Worm (Caenorhabditis elegans): ENCODE results near the gene grd-16.

grd-16 gene

ce11 chrIV:2476386-2476785 lies at the start of gene grd-16:
TSS of gene grd-16 (plus strand) at chrIV:2476686.
- no peak for TF ChIP-seq unc-62 (GFP tag; optimal IDR thresholded peaks at IDR 0.05)

DNA sequence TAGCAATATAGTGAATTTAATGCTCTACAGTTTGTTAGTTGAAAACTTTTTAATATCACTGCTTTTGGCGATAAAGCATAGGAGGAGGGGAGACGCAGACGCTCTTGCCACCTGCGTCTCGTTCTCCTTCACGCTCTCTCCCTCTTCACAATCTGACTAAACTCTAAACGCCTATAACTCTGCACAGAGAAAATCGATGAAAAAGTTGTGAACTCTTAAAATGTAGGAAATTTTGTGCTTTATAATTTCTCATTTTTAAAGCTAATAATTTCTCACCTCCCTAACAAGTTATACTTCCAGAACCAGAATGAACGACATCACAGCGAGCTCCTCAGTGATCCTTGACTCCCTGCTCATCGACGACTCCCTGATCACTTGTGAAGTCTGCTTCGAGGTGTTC lies 43.8 kb upstream of the grd-16 start, which contains the start of gene C45G7.4:
Gene C45G7.4, plus strand, starts transcription at position 301 of the 400 bp plus-strand sequence.
- no peak for TF ChIP-seq unc-62 (GFP tag; optimal IDR thresholded peaks at IDR 0.05)

ce11 chrIV:2434366-2434765 lies 42.1 kb upstream of the grd-16 start:
- no peak for TF ChIP-seq unc-62 (GFP tag; optimal IDR thresholded peaks at IDR 0.05)

DNA sequence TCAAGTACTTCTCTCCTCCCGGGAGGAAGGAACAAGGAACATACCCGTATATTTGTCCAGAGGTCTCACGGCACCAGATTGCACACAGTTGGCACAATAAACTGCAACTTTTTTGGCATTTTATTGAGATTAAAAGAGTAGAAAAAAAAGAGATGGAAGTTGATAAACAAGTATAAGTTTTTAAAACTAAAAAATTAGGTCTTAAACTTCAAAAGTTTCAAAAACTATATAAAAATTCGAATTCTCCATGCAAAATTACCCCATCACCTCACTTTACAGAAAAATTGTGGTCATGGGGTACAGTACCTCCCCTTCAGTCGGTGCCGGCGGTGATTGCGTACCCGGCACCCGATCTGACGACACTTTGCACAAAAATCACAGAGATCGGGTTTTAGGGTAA lies 25.3 kb upstream of the grd-16 start, which contains the start of gene C45G7.13:
Gene C45G7.13, minus strand, starts transcription at position 101 of the 400 bp plus-strand sequence.
- TF ChIP-seq unc-62 (GFP tag; optimal IDR thresholded peaks at IDR 0.05) = no peak

ce11 chrIV:2451655-2452054 lies 24.8 kb upstream of the grd-16 start:
- TF ChIP-seq unc-62 (GFP tag; optimal IDR thresholded peaks at IDR 0.05) = no peak

- no peak for TF ChIP-seq unc-62 (GFP tag; optimal IDR thresholded peaks at IDR 0.05)
Observed at ce11 chrIV:2455128-2455527, 21.4 kb upstream of the grd-16 start.

- no peak for TF ChIP-seq unc-62 (GFP tag; optimal IDR thresholded peaks at IDR 0.05)
Observed at ce11 chrIV:2461396-2461795, 15.1 kb upstream of the grd-16 start.

DNA sequence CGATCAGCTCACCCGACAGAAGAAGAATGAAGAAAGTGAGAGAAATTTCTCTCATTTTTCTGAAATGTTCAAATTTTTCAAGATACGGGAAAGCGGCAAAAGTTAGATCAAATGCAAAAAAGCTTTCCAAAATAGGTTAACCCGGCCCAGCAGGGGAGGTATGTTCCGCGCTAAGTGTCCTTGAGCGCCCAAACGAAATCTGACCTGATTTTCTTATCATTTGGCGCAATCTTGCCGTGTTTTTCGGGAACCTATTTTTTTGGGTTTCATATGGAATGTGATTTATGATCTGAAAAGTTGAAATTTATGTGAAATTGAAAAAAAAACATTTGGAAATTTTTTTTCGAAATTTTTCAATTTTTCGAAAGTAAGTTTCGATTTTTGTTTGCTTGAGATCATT lies 13.2 kb upstream of the grd-16 start, which contains the start of gene cdh-10:
Gene cdh-10, minus strand, starts transcription at position 59 of the 400 bp plus-strand sequence.
- no peak for TF ChIP-seq unc-62 (GFP tag; optimal IDR thresholded peaks at IDR 0.05)

ce11 chrIV:2464156-2464555 lies 12.3 kb upstream of the grd-16 start, which contains the start of gene ilys-3:
TSS of gene ilys-3 (plus strand) at chrIV:2464456.
- TF ChIP-seq unc-62 (GFP tag; optimal IDR thresholded peaks at IDR 0.05) = no peak

DNA sequence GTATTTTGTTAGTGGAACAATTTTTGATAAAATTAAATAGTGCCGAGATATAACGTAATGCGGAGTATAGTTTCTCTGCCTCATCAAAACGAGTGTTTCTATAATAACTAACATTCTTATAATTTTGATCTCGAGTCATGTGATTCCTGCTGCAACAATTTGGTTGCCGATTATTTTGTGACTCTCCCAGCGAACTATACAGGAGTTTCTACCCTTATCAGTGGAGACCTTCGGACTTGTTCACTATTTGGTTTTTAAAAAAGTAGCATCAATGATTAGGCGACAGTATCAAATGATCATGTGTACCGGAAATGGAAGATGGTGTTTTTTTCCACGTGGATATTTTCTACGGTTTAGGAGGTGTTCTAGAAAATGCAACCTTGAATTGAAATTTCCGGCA lies 10.2 kb upstream of the grd-16 start:
- no peak for TF ChIP-seq unc-62 (GFP tag; optimal IDR thresholded peaks at IDR 0.05)

- no peak for TF ChIP-seq unc-62 (GFP tag; optimal IDR thresholded peaks at IDR 0.05)
Observed at ce11 chrIV:2467378-2467777, 9.1 kb upstream of the grd-16 start, which contains the start of gene ilys-2. TSS of gene ilys-2 (plus strand) at chrIV:2467678.

DNA sequence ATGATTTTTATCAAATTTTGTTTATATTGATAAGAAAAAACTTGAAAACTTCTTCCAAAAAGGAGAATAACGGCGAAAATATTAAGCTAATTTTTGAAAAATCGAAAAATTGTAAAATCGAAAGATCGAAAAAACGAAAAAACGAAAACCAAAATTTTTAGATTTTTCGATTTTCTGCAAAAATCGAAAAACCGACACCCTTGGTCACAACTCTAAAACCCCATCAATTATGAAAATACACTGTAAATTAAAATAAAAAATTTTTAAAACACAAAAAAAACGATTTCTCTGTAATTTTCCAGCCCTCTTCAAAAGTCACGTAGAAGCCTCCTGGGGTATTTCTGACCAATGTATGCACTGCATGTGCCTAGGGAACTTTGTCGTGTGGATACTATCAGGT lies 6.4 kb upstream of the grd-16 start, which contains the start of gene ilys-1:
Gene ilys-1, plus strand, starts transcription at position 301 of the 400 bp plus-strand sequence.
- TF ChIP-seq unc-62 (GFP tag; optimal IDR thresholded peaks at IDR 0.05) = no peak

DNA sequence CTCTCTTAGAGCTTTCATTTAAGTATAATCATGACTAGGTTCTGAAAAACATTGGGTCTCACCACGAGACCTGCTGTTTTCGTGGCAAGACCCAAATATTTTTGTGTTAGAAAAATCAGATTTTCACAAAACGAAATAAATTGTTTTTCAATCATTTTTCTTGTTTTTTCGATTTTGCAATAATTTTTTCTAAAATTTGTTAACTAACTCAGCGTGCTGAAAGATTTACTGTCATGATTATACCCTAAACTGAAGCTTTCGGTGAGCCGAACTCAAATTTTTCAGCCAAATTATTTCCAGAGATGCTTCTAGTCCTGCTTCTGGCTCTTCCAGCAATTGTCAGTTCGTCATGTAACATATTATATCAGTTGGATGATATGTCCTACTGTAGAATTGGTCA lies 5.5 kb downstream of the grd-16 start, which contains the start of gene Y69A2AL.2:
Gene Y69A2AL.2, plus strand, starts transcription at position 301 of the 400 bp plus-strand sequence.
- TF ChIP-seq unc-62 (GFP tag; optimal IDR thresholded peaks at IDR 0.05) = no peak

DNA sequence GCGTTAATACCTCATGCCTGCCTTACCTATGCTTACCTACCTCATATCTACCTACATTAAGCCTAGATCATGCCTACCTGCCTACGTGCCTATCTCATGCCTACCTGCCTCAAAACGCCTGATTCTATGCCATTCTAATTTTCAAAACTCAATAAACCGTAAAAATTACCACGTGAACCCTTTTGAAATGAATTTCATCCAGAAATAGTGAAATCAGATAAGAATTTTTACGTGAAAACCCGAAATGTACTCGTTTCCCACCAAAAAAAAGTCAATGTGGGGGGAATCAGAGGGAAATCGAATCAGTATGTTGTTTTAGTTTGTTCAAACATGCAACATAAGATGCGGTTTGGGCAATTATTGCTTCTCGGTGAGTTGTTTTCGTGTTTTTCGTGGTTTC lies 12.0 kb downstream of the grd-16 start, which contains the start of gene Y69A2AR.19:
Gene Y69A2AR.19, plus strand, starts transcription at position 301 of the 400 bp plus-strand sequence.
- TF ChIP-seq unc-62 (GFP tag; optimal IDR thresholded peaks at IDR 0.05) = no peak

- TF ChIP-seq unc-62 (GFP tag; optimal IDR thresholded peaks at IDR 0.05) = no peak
Observed at ce11 chrIV:2495118-2495785, 18.8 kb downstream of the grd-16 start, which contains the start of the genes ccdc-12 and Y69A2AR.18. TSS of gene ccdc-12 (minus strand) at chrIV:2495174. TSS of gene Y69A2AR.18 (plus strand) at chrIV:2495735.

DNA sequence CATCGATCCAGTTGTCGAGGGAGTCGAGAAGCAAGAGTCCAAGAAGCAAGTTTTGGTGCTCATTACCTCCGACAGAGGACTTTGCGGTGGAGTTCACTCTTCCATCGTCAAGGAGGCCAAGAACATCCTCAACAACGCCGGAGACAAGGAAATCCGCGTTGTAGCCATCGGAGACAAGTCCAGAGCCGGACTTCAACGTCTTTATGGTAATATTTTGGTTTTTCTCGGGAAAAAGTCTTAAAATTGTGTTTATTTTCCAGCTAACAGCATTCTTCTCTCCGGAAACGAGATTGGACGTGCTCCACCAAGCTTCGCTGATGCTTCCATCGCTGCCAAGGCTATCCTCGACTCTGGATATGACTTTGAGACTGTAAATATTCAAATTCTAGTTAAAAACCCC lies 19.6 kb downstream of the grd-16 start:
- no peak for TF ChIP-seq unc-62 (GFP tag; optimal IDR thresholded peaks at IDR 0.05)

ce11 chrIV:2497615-2498183 lies 21.2 kb downstream of the grd-16 start, which contains the start of gene Y69A2AR.16:
TSS of gene Y69A2AR.16 (plus strand) at chrIV:2497803.
- no peak for TF ChIP-seq unc-62 (GFP tag; optimal IDR thresholded peaks at IDR 0.05)
